Worm (Caenorhabditis elegans) whole organism, L4 larva: ENCODE measurements around the gene str-231.
A peak's percentile ranks its signal among the peaks of the same experiment; 100 is the strongest.

Experiments used
- D1046.2 ChIP-seq: fragments of 200-800 bp; sonication (Bioruptor generic); IDR thresholded peaks from 2 replicates; pipeline ENCODE4 v1.3.6; 2022; ENCODE audit warnings: missing genetic modification characterization, missing compliant biosample characterization
- F44E2.7 ChIP-seq: fragments of 200-800 bp; sonication (Bioruptor generic); IDR thresholded peaks from 2 replicates; pipeline ENCODE4 v2.1.2; 2022; ENCODE audit warnings: missing genetic modification characterization, missing compliant biosample characterization
- R02D3.7 ChIP-seq: fragments of 150-350 bp; sonication (generic microtip); optimal IDR thresholded peaks from 3 replicates; lab custom pipeline; 2014; ENCODE audit warnings: missing biosample characterization, missing genetic modification characterization
- Y48G9A.11 ChIP-seq: fragments of 200-800 bp; sonication (Bioruptor generic); IDR thresholded peaks from 2 replicates; pipeline ENCODE4 v1.3.6; 2022; ENCODE audit warnings: missing genetic modification reagents, missing genetic modification characterization, missing compliant biosample characterization
- Y75B8A.6 ChIP-seq: fragments of 200-800 bp; sonication (Bioruptor generic); IDR thresholded peaks from 2 replicates; pipeline ENCODE4 v1.3.6; 2022; ENCODE audit warnings: missing genetic modification reagents, missing genetic modification characterization, missing compliant biosample characterization
- ZK337.2 ChIP-seq: fragments of 200-800 bp; sonication (Bioruptor generic); IDR thresholded peaks from 2 replicates; pipeline ENCODE4 v1.3.6; 2022; ENCODE audit warnings: missing genetic modification reagents, missing genetic modification characterization, missing compliant biosample characterization
- ZK546.5 ChIP-seq, 2 experiments: sonication (generic microtip); optimal IDR thresholded peaks; 2 replicates each; lab custom pipeline; 2017; ENCODE audit warnings: missing biosample characterization in 2 of 2, missing genetic modification characterization in 2 of 2
- aha-1 ChIP-seq: fragments of 150-350 bp; peaks from one replicate; lab custom pipeline; 2014; ENCODE audit warnings: missing biosample characterization, missing genetic modification characterization
- arid-1 ChIP-seq: fragments of 200-800 bp; sonication (Bioruptor generic); conservative IDR thresholded peaks from 2 replicates; pipeline ENCODE4 v1.3.6; 2022; ENCODE audit warnings: missing genetic modification reagents, missing genetic modification characterization, missing compliant biosample characterization
- ceh-28 ChIP-seq: fragments of 150-350 bp; optimal IDR thresholded peaks from 2 replicates; lab custom pipeline; 2014; ENCODE audit warnings: missing biosample characterization, missing genetic modification reagents, missing genetic modification characterization
- daf-16 ChIP-seq, 3 experiments: sonication (generic microtip); optimal IDR thresholded peaks; 2 replicates each; lab custom pipeline; 2016 to 2017; ENCODE audit warnings: missing genetic modification characterization in 3 of 3, missing genetic modification reagents in 3 of 3, mild to moderate bottlenecking in 2 of 3, missing compliant biosample characterization in 2 of 3, missing biosample characterization in 1 of 3, moderate library complexity in 1 of 3
- daf-19 ChIP-seq: fragments of 200-800 bp; sonication (Bioruptor generic); conservative IDR thresholded peaks from 2 replicates; pipeline ENCODE4 v1.3.6; 2022; ENCODE audit warnings: missing genetic modification characterization, missing compliant biosample characterization
- dmd-6 ChIP-seq: fragments of 200-800 bp; sonication (Bioruptor generic); IDR thresholded peaks from 2 replicates; pipeline ENCODE4 v1.3.6; 2022; ENCODE audit warnings: missing genetic modification reagents, missing genetic modification characterization, missing compliant biosample characterization
- dpl-1 ChIP-seq: fragments of 150-350 bp; optimal IDR thresholded peaks from 2 replicates; lab custom pipeline; 2014; ENCODE audit warnings: missing biosample characterization, missing genetic modification reagents, missing genetic modification characterization
- fos-1 ChIP-seq: fragments of 150-350 bp; optimal IDR thresholded peaks from 2 replicates; lab custom pipeline; 2014; ENCODE audit warnings: missing biosample characterization, missing genetic modification characterization
- hlh-11 ChIP-seq: fragments of 200-800 bp; sonication (Bioruptor generic); optimal IDR thresholded peaks from 2 replicates; lab custom pipeline; 2018; ENCODE audit warnings: mild to moderate bottlenecking, missing genetic modification characterization, missing compliant biosample characterization
- hlh-30 ChIP-seq: sonication (generic microtip); optimal IDR thresholded peaks from 2 replicates; lab custom pipeline; 2017; ENCODE audit warnings: antibody characterized with exemption, mild to moderate bottlenecking, missing genetic modification characterization, missing compliant biosample characterization; ENCODE audit not compliant: insufficient read depth
- lin-13 ChIP-seq: fragments of 150-350 bp; optimal IDR thresholded peaks from 2 replicates; lab custom pipeline; 2014; ENCODE audit warnings: missing biosample characterization, missing genetic modification reagents, missing genetic modification characterization
- lin-15B ChIP-seq: fragments of 150-350 bp; sonication (generic microtip); optimal IDR thresholded peaks from 3 replicates; lab custom pipeline; 2014; ENCODE audit warnings: missing biosample characterization, missing genetic modification characterization
- lin-29 ChIP-seq: fragments of 200-800 bp; sonication (Bioruptor generic); IDR thresholded peaks from 2 replicates; pipeline ENCODE4 v1.3.6; 2022; ENCODE audit warnings: missing genetic modification reagents, missing genetic modification characterization, missing compliant biosample characterization
- lin-38 ChIP-seq: fragments of 200-800 bp; sonication (Bioruptor generic); IDR thresholded peaks from 2 replicates; pipeline ENCODE4 v1.3.6; 2022; ENCODE audit warnings: missing genetic modification reagents, missing genetic modification characterization, missing compliant biosample characterization
- lsy-2 ChIP-seq, 2 experiments: fragments of 150-350 bp in 1 of 2; sonication (generic microtip) in 1 of 2; optimal IDR thresholded peaks; 2 replicates each; lab custom pipeline; 2014 to 2017; ENCODE audit warnings: missing biosample characterization in 2 of 2, missing genetic modification characterization in 2 of 2
- nhr-10 ChIP-seq: fragments of 150-350 bp; optimal IDR thresholded peaks from 2 replicates; lab custom pipeline; 2014; ENCODE audit warnings: missing biosample characterization, missing genetic modification characterization
- nhr-28 ChIP-seq: fragments of 150-350 bp; optimal IDR thresholded peaks from 2 replicates; lab custom pipeline; 2014; ENCODE audit warnings: missing biosample characterization, missing genetic modification characterization
- nhr-77 ChIP-seq: fragments of 150-350 bp; optimal IDR thresholded peaks from 2 replicates; lab custom pipeline; 2014; ENCODE audit warnings: missing biosample characterization, missing genetic modification characterization
- pha-4 ChIP-seq, 2 experiments: fragments of 150-350 bp in 1 of 2; fragments of 200-800 bp in 1 of 2; sonication (Bioruptor generic) in 1 of 2; IDR thresholded peaks in 1 of 2; optimal IDR thresholded peaks in 1 of 2; 2 replicates each; pipeline versions ENCODE4 v1.3.6 to Lab custom; 2014 to 2022; ENCODE audit warnings: missing genetic modification characterization in 2 of 2, missing genetic modification reagents in 2 of 2, missing biosample characterization in 1 of 2, missing compliant biosample characterization in 1 of 2
- pqm-1 ChIP-seq: sonication (generic microtip); optimal IDR thresholded peaks from 2 replicates; lab custom pipeline; 2017; ENCODE audit warnings: missing biosample characterization, missing genetic modification characterization
- set-16 ChIP-seq: fragments of 200-800 bp; sonication (Bioruptor generic); IDR thresholded peaks from 2 replicates; pipeline ENCODE4 v1.3.6; 2022; ENCODE audit warnings: missing genetic modification reagents, missing genetic modification characterization, missing compliant biosample characterization
- vab-7 ChIP-seq: fragments of 200-800 bp; sonication (Bioruptor generic); IDR thresholded peaks from 2 replicates; pipeline ENCODE4 v1.3.6; 2022; ENCODE audit warnings: missing genetic modification reagents, missing genetic modification characterization, missing compliant biosample characterization
- zip-2 ChIP-seq: fragments of 150-350 bp; optimal IDR thresholded peaks from 2 replicates; lab custom pipeline; 2014; ENCODE audit warnings: missing biosample characterization, missing genetic modification characterization

Gene str-231

DNA sequence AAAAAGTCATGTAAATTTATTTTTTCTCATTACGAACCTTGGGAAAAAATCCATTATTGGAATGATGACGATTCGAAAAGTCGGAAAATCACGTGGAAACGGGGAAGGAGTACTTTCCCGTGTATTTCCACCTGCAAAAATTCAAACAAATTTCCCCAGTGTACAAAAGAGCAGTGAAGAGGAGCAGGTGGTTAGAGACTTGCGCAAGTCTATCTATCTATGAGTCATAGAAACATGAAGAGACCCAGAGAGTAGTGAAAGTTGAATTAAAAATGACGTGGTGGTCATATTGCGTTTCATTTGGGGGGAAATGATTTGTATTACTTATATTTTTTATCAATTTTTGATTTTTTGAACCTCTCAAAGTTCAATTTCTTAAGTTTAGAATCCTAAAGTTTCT, 7.0 kb downstream of the str-231 start, which contains the start of gene nhr-50 (continued):
- TF ChIP-seq set-16 (no peak), vab-7 (GFP tag; lab: Robert Waterston, UW) (no peak), zip-2 (no peak), pha-4 (GFP tag; IDR thresholded peaks at IDR 0.05; lab: Robert Waterston, UW) (no peak), pha-4 (tag; optimal IDR thresholded peaks at IDR 0.05; lab: Kevin White, UChicago) (peak; percentile 86), hlh-30 (peak; percentile 80), ceh-28 (no peak), lin-15B (tag; lab: Kevin White, UChicago) (no peak), D1046.2 (GFP tag; lab: Robert Waterston, UW) (no peak), daf-19 (0 out of 2 replicates have a peak, but pooled peaks have one; percentile 51), nhr-77 (peak; percentile 66), Y48G9A.11 (GFP tag; lab: Robert Waterston, UW) (no peak), dmd-6 (peak; percentile 90), lsy-2 (tag; optimal IDR thresholded peaks at IDR 0.05; lab: Kevin White, UChicago) (no peak), fos-1 (tag; lab: Kevin White, UChicago) (no peak)

- TF ChIP-seq Y48G9A.11 (GFP tag; lab: Robert Waterston, UW): no peak
- TF ChIP-seq aha-1 (tag; lab: Kevin White, UChicago): peak; percentile 24
Observed at ce11 chrV:15996655-15997186, 10.7 kb downstream of the str-231 start, which contains the start of the genes C06C6.9 and C06C6.8. Gene C06C6.9, minus strand, starts transcription at chrV:15996755. Gene C06C6.8, plus strand, starts transcription at chrV:15997136.

- peak; percentile 2 for TF ChIP-seq aha-1 (tag; lab: Kevin White, UChicago)
Observed at ce11 chrV:15991850-15992249, 15.6 kb downstream of the str-231 start, which contains the start of gene C06C6.7. Gene C06C6.7, plus strand, starts transcription at chrV:15992150.

ce11 chrV:15988074-15988473, 19.3 kb downstream of the str-231 start, which contains the start of gene F36G9.15:
Gene F36G9.15, minus strand, starts transcription at chrV:15988174.
- TF ChIP-seq lin-38 (GFP tag; lab: Robert Waterston, UW) (no peak), aha-1 (tag; lab: Kevin White, UChicago) (peak; percentile 15)

DNA sequence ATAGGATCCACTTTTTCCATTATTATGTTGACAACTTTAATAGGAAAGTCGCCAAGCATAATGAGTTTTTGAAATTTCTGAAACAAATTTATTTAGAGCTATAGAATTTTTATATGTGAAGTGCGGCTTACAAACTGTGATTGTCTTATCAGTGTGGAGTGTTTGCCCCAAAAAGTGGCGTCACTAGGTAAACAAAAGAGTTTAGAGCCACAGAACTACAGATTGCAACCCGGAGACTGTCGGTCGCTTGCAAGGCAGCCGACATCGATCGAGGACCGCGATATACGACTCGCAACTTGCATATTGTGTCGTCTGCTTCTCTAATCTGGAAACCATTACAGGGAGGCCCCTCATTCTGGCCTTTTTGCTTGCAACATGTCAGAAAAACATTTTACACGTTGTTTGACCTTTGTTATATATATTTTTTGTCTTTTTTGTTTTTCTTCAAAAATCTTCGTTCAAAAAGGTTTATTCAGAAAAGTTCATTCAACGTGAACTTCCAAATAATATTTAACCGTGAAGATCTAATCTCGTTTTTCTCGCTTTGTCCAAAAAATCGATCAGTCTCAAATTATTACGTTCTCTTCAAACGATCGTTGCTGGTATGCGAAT, 24.6 kb downstream of the str-231 start, which contains the start of the genes fbxa-99 and F36G9.13:
Gene fbxa-99, minus strand, starts transcription at position 122 of the 612 bp plus-strand sequence.
Gene F36G9.13, plus strand, starts transcription at position 562 of the 612 bp plus-strand sequence.
- peak; percentile 41 for TF ChIP-seq dmd-6
- TF ChIP-seq D1046.2 (GFP tag; lab: Robert Waterston, UW): no peak
- TF ChIP-seq F44E2.7 (GFP tag; lab: Robert Waterston, UW): no peak
- peak; percentile 21 for TF ChIP-seq nhr-77
- TF ChIP-seq ZK546.5 (tag; optimal IDR thresholded peaks at IDR 0.05; lab: Kevin White, UChicago): no peak
- TF ChIP-seq lin-29 (GFP tag; lab: Robert Waterston, UW): no peak
- TF ChIP-seq Y75B8A.6 (GFP tag; lab: Robert Waterston, UW): no peak
- no peak for TF ChIP-seq daf-16 (GFP tag; optimal IDR thresholded peaks at IDR 0.05; lab: Kevin White, UChicago)
- peak; percentile 72 for TF ChIP-seq daf-16 (tag; optimal IDR thresholded peaks at IDR 0.05; lab: Kevin White, UChicago)
- TF ChIP-seq dpl-1 (GFP tag; lab: Kevin White, UChicago): no peak
- TF ChIP-seq aha-1 (tag; lab: Kevin White, UChicago): no peak
- peak; percentile 21 for TF ChIP-seq hlh-11 (tag; lab: Kevin White, UChicago)
- TF ChIP-seq pqm-1 (tag; lab: Kevin White, UChicago): peak; percentile 34
- no peak for TF ChIP-seq nhr-10
- no peak for TF ChIP-seq arid-1 (GFP tag; lab: Robert Waterston, UW)
- peak; percentile 48 for TF ChIP-seq nhr-28 (tag; lab: Kevin White, UChicago)
- TF ChIP-seq lin-13 (GFP tag; lab: Kevin White, UChicago): peak; percentile 22
- TF ChIP-seq ZK337.2 (GFP tag; lab: Robert Waterston, UW): no peak
- TF ChIP-seq set-16: no peak
- TF ChIP-seq R02D3.7 (tag; lab: Kevin White, UChicago): no peak
